Fruit fly (Drosophila melanogaster) whole organism, prepupa: ENCODE results near the gene Rcd7.

Source experiments
- Ets21C ChIP-seq: fragments of 200-800 bp; sonication (Bioruptor generic); optimal IDR thresholded peaks from 3 replicates; lab custom pipeline; 2016; ENCODE audit warnings: missing biosample characterization, missing genetic modification characterization
- lz ChIP-seq: fragments of 200-800 bp; sonication (Bioruptor generic); optimal IDR thresholded peaks from 3 replicates; lab custom pipeline; 2016; ENCODE audit warnings: missing biosample characterization, missing genetic modification characterization

DNA sequence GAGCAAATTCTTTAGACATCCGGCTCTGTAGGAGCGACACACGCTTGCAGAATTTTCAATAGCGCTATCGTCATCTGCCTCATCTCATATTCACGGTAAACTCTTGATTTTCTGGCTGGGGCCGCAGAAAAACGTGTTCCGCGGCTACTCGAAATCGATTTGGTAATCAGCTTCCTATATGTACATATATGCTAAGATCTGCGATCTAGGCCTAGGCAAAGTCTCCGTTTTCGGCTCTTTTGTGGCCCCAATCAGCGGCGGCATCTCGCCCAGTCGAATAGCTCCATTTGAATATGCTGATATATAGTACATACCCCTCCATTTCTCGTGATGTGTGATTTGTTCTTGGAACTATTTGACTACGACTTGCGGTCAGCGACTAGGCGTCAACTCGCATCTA, 18.1 kb downstream of the Rcd7 start:
- TF ChIP-seq lz (GFP tag; lab: Kevin White, UChicago) (no peak), Ets21C (GFP tag; lab: Kevin White, UChicago) (no peak)
